Worm (Caenorhabditis elegans) whole organism, late embryonic: Measurements from ENCODE around the gene eef-1A.1.

Experiments used
- C38D4.7 ChIP-seq: fragments of 200-800 bp; sonication (Bioruptor generic); optimal IDR thresholded peaks from 2 replicates; lab custom pipeline; 2018; ENCODE audit warnings: mild to moderate bottlenecking, missing genetic modification characterization, moderate library complexity, missing compliant biosample characterization
- F13H6.1 ChIP-seq: sonication (generic microtip); optimal IDR thresholded peaks from 2 replicates; lab custom pipeline; 2016; ENCODE audit warnings: missing genetic modification characterization, missing compliant biosample characterization
- K02D7.2 ChIP-seq: sonication (generic microtip); optimal IDR thresholded peaks from 2 replicates; lab custom pipeline; 2017; ENCODE audit warnings: mild to moderate bottlenecking, missing genetic modification characterization, missing compliant biosample characterization
- K09A11.1 ChIP-seq: sonication (generic microtip); optimal IDR thresholded peaks from 2 replicates; lab custom pipeline; 2017; ENCODE audit warnings: antibody characterized with exemption, mild to moderate bottlenecking, missing genetic modification characterization, missing compliant biosample characterization; ENCODE audit not compliant: insufficient read depth
- T23F11.4 ChIP-seq: fragments of 200-800 bp; sonication (Bioruptor generic); optimal IDR thresholded peaks from 2 replicates; lab custom pipeline; 2018; ENCODE audit warnings: mild to moderate bottlenecking, missing genetic modification characterization, missing compliant biosample characterization
- Y22D7AL.16 ChIP-seq: sonication (generic microtip); optimal IDR thresholded peaks from 2 replicates; lab custom pipeline; 2016; ENCODE audit warnings: missing genetic modification characterization, missing compliant biosample characterization
- ahr-1 ChIP-seq: sonication (generic microtip); optimal IDR thresholded peaks from 2 replicates; lab custom pipeline; 2016; ENCODE audit warnings: missing genetic modification characterization, missing compliant biosample characterization
- ama-1 ChIP-seq: fragments of 150-350 bp; optimal IDR thresholded peaks from 2 replicates; lab custom pipeline; 2014
- ceh-14 ChIP-seq: sonication (generic microtip); optimal IDR thresholded peaks from 2 replicates; lab custom pipeline; 2016; ENCODE audit warnings: missing genotype, missing genetic modification characterization, missing compliant biosample characterization
- ceh-18 ChIP-seq: sonication (generic microtip); optimal IDR thresholded peaks from 2 replicates; lab custom pipeline; 2016; ENCODE audit warnings: missing genetic modification characterization, missing compliant biosample characterization
- ceh-19 ChIP-seq: fragments of 200-800 bp; sonication (Bioruptor generic); optimal IDR thresholded peaks from 2 replicates; lab custom pipeline; 2018; ENCODE audit warnings: mild to moderate bottlenecking, missing genetic modification characterization, missing compliant biosample characterization
- ceh-2 ChIP-seq: sonication (generic microtip); optimal IDR thresholded peaks from 2 replicates; lab custom pipeline; 2016; ENCODE audit warnings: missing genotype, missing genetic modification characterization, missing compliant biosample characterization
- ceh-30 ChIP-seq: fragments of 150-350 bp; optimal IDR thresholded peaks from 2 replicates; lab custom pipeline; 2014; ENCODE audit warnings: missing biosample characterization, missing genetic modification characterization
- ceh-31 ChIP-seq: sonication (generic microtip); optimal IDR thresholded peaks from 2 replicates; lab custom pipeline; 2016; ENCODE audit warnings: missing genetic modification characterization, missing compliant biosample characterization
- ceh-34 ChIP-seq: sonication (generic microtip); optimal IDR thresholded peaks from 2 replicates; lab custom pipeline; 2016; ENCODE audit warnings: mild to moderate bottlenecking, missing genetic modification characterization, missing compliant biosample characterization
- ceh-48 ChIP-seq: sonication (generic microtip); optimal IDR thresholded peaks from 2 replicates; lab custom pipeline; 2016; ENCODE audit warnings: missing genetic modification characterization, inconsistent platforms, missing compliant biosample characterization
- ceh-6 ChIP-seq: fragments of 200-800 bp; sonication (Bioruptor generic); optimal IDR thresholded peaks from 2 replicates; lab custom pipeline; 2018; ENCODE audit warnings: mild to moderate bottlenecking, missing genetic modification characterization, missing compliant biosample characterization
- che-1 ChIP-seq: sonication (generic microtip); optimal IDR thresholded peaks from 2 replicates; lab custom pipeline; 2016; ENCODE audit warnings: mild to moderate bottlenecking, missing genetic modification characterization, missing compliant biosample characterization
- dve-1 ChIP-seq: sonication (generic microtip); optimal IDR thresholded peaks from 2 replicates; lab custom pipeline; 2017; ENCODE audit warnings: antibody characterized with exemption, mild to moderate bottlenecking, missing genetic modification characterization, missing compliant biosample characterization
- elt-2 ChIP-seq: sonication (generic microtip); optimal IDR thresholded peaks from 2 replicates; lab custom pipeline; 2016; ENCODE audit warnings: missing genetic modification reagents, missing genetic modification characterization, missing compliant biosample characterization
- elt-4 ChIP-seq: sonication (generic microtip); optimal IDR thresholded peaks from 2 replicates; lab custom pipeline; 2016; ENCODE audit warnings: missing genetic modification characterization, missing compliant biosample characterization
- eyg-1 ChIP-seq: sonication (generic microtip); optimal IDR thresholded peaks from 2 replicates; lab custom pipeline; 2016; ENCODE audit warnings: missing genotype, missing genetic modification characterization, missing compliant biosample characterization
- fax-1 ChIP-seq: sonication (generic microtip); optimal IDR thresholded peaks from 2 replicates; lab custom pipeline; 2016; ENCODE audit warnings: missing genotype, missing genetic modification characterization, missing compliant biosample characterization
- fkh-10 ChIP-seq: fragments of 150-350 bp; optimal IDR thresholded peaks from 2 replicates; lab custom pipeline; 2014; ENCODE audit warnings: missing biosample characterization, missing genetic modification reagents, missing genetic modification characterization
- fkh-6 ChIP-seq: sonication (generic microtip); optimal IDR thresholded peaks from 2 replicates; lab custom pipeline; 2016; ENCODE audit warnings: missing genetic modification characterization, missing compliant biosample characterization
- hlh-13 ChIP-seq: fragments of 200-800 bp; sonication (Bioruptor generic); optimal IDR thresholded peaks from 2 replicates; lab custom pipeline; 2018; ENCODE audit warnings: mild to moderate bottlenecking, missing genetic modification characterization, missing compliant biosample characterization
- hlh-15 ChIP-seq: sonication (generic microtip); optimal IDR thresholded peaks from 2 replicates; lab custom pipeline; 2016; ENCODE audit warnings: missing genetic modification characterization, missing compliant biosample characterization
- hlh-30 ChIP-seq: sonication (generic microtip); optimal IDR thresholded peaks from 2 replicates; lab custom pipeline; 2017; ENCODE audit warnings: antibody characterized with exemption, missing genetic modification characterization, missing compliant biosample characterization; ENCODE audit not compliant: insufficient read depth
- hlh-6 ChIP-seq: sonication (generic microtip); optimal IDR thresholded peaks from 2 replicates; lab custom pipeline; 2016; ENCODE audit warnings: missing genotype, missing genetic modification characterization, missing compliant biosample characterization
- hlh-8 ChIP-seq: sonication (generic microtip); optimal IDR thresholded peaks from 2 replicates; lab custom pipeline; 2016; ENCODE audit warnings: missing genotype, missing genetic modification characterization, missing compliant biosample characterization
- lin-11 ChIP-seq: fragments of 200-800 bp; sonication (Bioruptor generic); optimal IDR thresholded peaks from 2 replicates; lab custom pipeline; 2018; ENCODE audit warnings: mild to moderate bottlenecking, missing genetic modification characterization, missing compliant biosample characterization
- madf-2 ChIP-seq: sonication (generic microtip); optimal IDR thresholded peaks from 2 replicates; lab custom pipeline; 2017; ENCODE audit warnings: missing genetic modification characterization, missing compliant biosample characterization
- mec-3 ChIP-seq: sonication (generic microtip); optimal IDR thresholded peaks from 2 replicates; lab custom pipeline; 2016; ENCODE audit warnings: borderline replicate concordance, missing genetic modification characterization, missing compliant biosample characterization
- nfya-1 ChIP-seq: sonication (generic microtip); optimal IDR thresholded peaks from 2 replicates; lab custom pipeline; 2017; ENCODE audit warnings: missing genetic modification characterization, mild to moderate bottlenecking, missing compliant biosample characterization, antibody characterized with exemption, moderate library complexity
- nhr-11 ChIP-seq: fragments of 150-350 bp; optimal IDR thresholded peaks from 2 replicates; lab custom pipeline; 2014; ENCODE audit warnings: missing biosample characterization, missing genetic modification characterization
- nhr-232 ChIP-seq: sonication (generic microtip); optimal IDR thresholded peaks from 2 replicates; lab custom pipeline; 2016; ENCODE audit warnings: missing genetic modification characterization, missing compliant biosample characterization
- odd-2 ChIP-seq: sonication (generic microtip); optimal IDR thresholded peaks from 2 replicates; lab custom pipeline; 2017; ENCODE audit warnings: antibody characterized with exemption, mild to moderate bottlenecking, missing genetic modification characterization, missing compliant biosample characterization
- pag-3 ChIP-seq: sonication (generic microtip); optimal IDR thresholded peaks from 2 replicates; lab custom pipeline; 2016; ENCODE audit warnings: missing compliant biosample characterization, missing genetic modification characterization, borderline replicate concordance
- pat-9 ChIP-seq: fragments of 200-800 bp; sonication (Bioruptor generic); optimal IDR thresholded peaks from 2 replicates; lab custom pipeline; 2018; ENCODE audit warnings: mild to moderate bottlenecking, missing genetic modification characterization, moderate library complexity, missing compliant biosample characterization
- pax-1 ChIP-seq: fragments of 150-350 bp; optimal IDR thresholded peaks from 2 replicates; lab custom pipeline; 2014; ENCODE audit warnings: missing biosample characterization, missing genetic modification characterization
- pha-2 ChIP-seq: sonication (generic microtip); optimal IDR thresholded peaks from 2 replicates; lab custom pipeline; 2017; ENCODE audit warnings: mild to moderate bottlenecking, missing genetic modification characterization, missing compliant biosample characterization
- pha-4 ChIP-seq: fragments of 150-350 bp; optimal IDR thresholded peaks from 2 replicates; lab custom pipeline; 2018; ENCODE audit warnings: missing biosample characterization, missing genetic modification reagents, missing genetic modification characterization
- pqm-1 ChIP-seq: sonication (generic microtip); optimal IDR thresholded peaks from 2 replicates; lab custom pipeline; 2016; ENCODE audit warnings: missing genetic modification characterization, missing compliant biosample characterization
- ref-2 ChIP-seq: sonication (generic microtip); optimal IDR thresholded peaks from 2 replicates; lab custom pipeline; 2016; ENCODE audit warnings: missing genetic modification characterization, missing compliant biosample characterization
- rnt-1 ChIP-seq: sonication (generic microtip); optimal IDR thresholded peaks from 2 replicates; lab custom pipeline; 2016; ENCODE audit warnings: missing genetic modification characterization, missing compliant biosample characterization
- sdc-2 ChIP-seq: sonication (generic microtip); optimal IDR thresholded peaks from 2 replicates; lab custom pipeline; 2016; ENCODE audit warnings: missing genotype, missing genetic modification characterization, missing compliant biosample characterization
- tbx-2 ChIP-seq: sonication (generic microtip); optimal IDR thresholded peaks from 2 replicates; lab custom pipeline; 2016; ENCODE audit warnings: missing genetic modification characterization, missing compliant biosample characterization
- ttx-3 ChIP-seq: sonication (generic microtip); optimal IDR thresholded peaks from 2 replicates; lab custom pipeline; 2016; ENCODE audit warnings: missing genetic modification reagents, missing genetic modification characterization, missing compliant biosample characterization
- unc-3 ChIP-seq, 2 experiments: fragments of 200-800 bp in 1 of 2; sonication (Bioruptor generic) in 1 of 2; sonication (generic microtip) in 1 of 2; conservative IDR thresholded peaks in 1 of 2; optimal IDR thresholded peaks in 1 of 2; 2 replicates each; pipeline versions ENCODE4 v1.3.6 to Lab custom; 2016 to 2022; ENCODE audit warnings: missing compliant biosample characterization in 2 of 2, missing genetic modification characterization in 2 of 2, missing genetic modification reagents in 1 of 2
- unc-55 ChIP-seq: sonication (generic microtip); optimal IDR thresholded peaks from 2 replicates; lab custom pipeline; 2017; ENCODE audit warnings: missing biosample characterization, missing genetic modification reagents, missing genetic modification characterization
- zip-5 ChIP-seq: sonication (generic microtip); optimal IDR thresholded peaks from 2 replicates; lab custom pipeline; 2016; ENCODE audit warnings: missing genetic modification characterization, missing compliant biosample characterization
- ztf-16 ChIP-seq: sonication (generic microtip); optimal IDR thresholded peaks from 2 replicates; lab custom pipeline; 2017; ENCODE audit warnings: missing genetic modification characterization, missing compliant biosample characterization

Gene eef-1A.1

ce11 chrIII:6971662-6972284 is at the start of gene eef-1A.1, which contains the start of gene rfc-4:
eef-1A.1 (minus strand) TSS chrIII:6971712.
rfc-4 (plus strand) TSS chrIII:6972253.
- no peak for TF ChIP-seq ahr-1
- peak; percentile 74 for TF ChIP-seq ceh-31
- TF ChIP-seq F13H6.1 (tag; lab: Kevin White, UChicago) = peak; percentile 36
- no peak for TF ChIP-seq hlh-6
- TF ChIP-seq zip-5 (tag; lab: Kevin White, UChicago) = peak; percentile 24
- TF ChIP-seq ceh-30 (tag; lab: Kevin White, UChicago) = peak; percentile 40
- TF ChIP-seq nfya-1 (tag; lab: Kevin White, UChicago) = peak; percentile 97
- peak; percentile 59 for TF ChIP-seq ttx-3 (tag; lab: Kevin White, UChicago)
- peak; percentile 66 for TF ChIP-seq tbx-2
- TF ChIP-seq ceh-14 (tag; lab: Kevin White, UChicago) = peak; percentile 55
- no peak for TF ChIP-seq pat-9 (tag; lab: Kevin White, UChicago)
- peak; percentile 0 for TF ChIP-seq pha-2
- TF ChIP-seq ztf-16 (tag; lab: Kevin White, UChicago) = peak; percentile 7
- peak; percentile 6 for TF ChIP-seq ceh-6 (GFP tag; lab: Kevin White, UChicago)
- TF ChIP-seq unc-3 (GFP tag; conservative IDR thresholded peaks at IDR 0.05; lab: Robert Waterston, UW) = peak; percentile 44; the same call in 1 of the 2 replicates
- no peak for TF ChIP-seq unc-3 (tag; optimal IDR thresholded peaks at IDR 0.05; lab: Kevin White, UChicago)
- TF ChIP-seq hlh-8 (tag; lab: Kevin White, UChicago) = peak; percentile 19
- TF ChIP-seq ceh-34 (tag; lab: Kevin White, UChicago) = peak; percentile 73
- peak; percentile 72 for TF ChIP-seq dve-1
- TF ChIP-seq fax-1 (tag; lab: Kevin White, UChicago) = peak; percentile 29
- peak; percentile 21 for TF ChIP-seq lin-11 (tag; lab: Kevin White, UChicago)
- TF ChIP-seq T23F11.4 (GFP tag; lab: Kevin White, UChicago) = no peak
- TF ChIP-seq nhr-232 = no peak
- TF ChIP-seq pha-4 = no peak
- peak; percentile 95 for TF ChIP-seq unc-55
- no peak for TF ChIP-seq eyg-1 (tag; lab: Kevin White, UChicago)
- TF ChIP-seq sdc-2 (tag; lab: Kevin White, UChicago) = peak; percentile 19
- peak; percentile 77 for TF ChIP-seq ref-2 (tag; lab: Kevin White, UChicago)
- peak; percentile 94 for TF ChIP-seq hlh-30 (tag; lab: Kevin White, UChicago)
- TF ChIP-seq Y22D7AL.16 (tag; lab: Kevin White, UChicago) = no peak
- TF ChIP-seq rnt-1 (tag; lab: Kevin White, UChicago) = peak; percentile 34
- TF ChIP-seq K09A11.1 = peak; percentile 63
- no peak for TF ChIP-seq hlh-13 (GFP tag; lab: Kevin White, UChicago)
- peak; percentile 97 for TF ChIP-seq pax-1 (tag; lab: Kevin White, UChicago)
- peak; percentile 16 for TF ChIP-seq odd-2 (tag; lab: Kevin White, UChicago)
- peak; percentile 76 for TF ChIP-seq ceh-18
- no peak for TF ChIP-seq elt-4 (tag; lab: Kevin White, UChicago)
- TF ChIP-seq fkh-10 (GFP tag; lab: Kevin White, UChicago) = no peak
- no peak for TF ChIP-seq hlh-15 (tag; lab: Kevin White, UChicago)
- TF ChIP-seq mec-3 = no peak
- peak; percentile 28 for TF ChIP-seq ceh-2
- TF ChIP-seq K02D7.2 (tag; lab: Kevin White, UChicago) = peak; percentile 2
- peak; percentile 80 for TF ChIP-seq madf-2 (tag; lab: Kevin White, UChicago)
- TF ChIP-seq ceh-19 (GFP tag; lab: Kevin White, UChicago) = no peak
- peak; percentile 62 for TF ChIP-seq pqm-1 (tag; lab: Kevin White, UChicago)
- no peak for TF ChIP-seq nhr-11 (tag; lab: Kevin White, UChicago)
- no peak for TF ChIP-seq fkh-6 (tag; lab: Kevin White, UChicago)
- no peak for TF ChIP-seq pag-3 (tag; lab: Kevin White, UChicago)
- TF ChIP-seq ama-1 (lab: Kevin White, UChicago) = no peak
- TF ChIP-seq che-1 (tag; lab: Kevin White, UChicago) = no peak
- peak; percentile 22 for TF ChIP-seq ceh-48 (tag; lab: Kevin White, UChicago)
- TF ChIP-seq elt-2 = peak; percentile 71
- TF ChIP-seq C38D4.7 = peak; percentile 16
